Worm (Caenorhabditis elegans) whole organism, young adult: ENCODE data around the gene R13A1.1.
A peak's percentile ranks its signal among the peaks of the same experiment; 100 is the strongest.

ENCODE experiments used
- B0035.1 ChIP-seq: sonication (generic microtip); optimal IDR thresholded peaks from 2 replicates; lab custom pipeline; 2016; ENCODE audit warnings: missing genetic modification characterization, mild to moderate bottlenecking, missing compliant biosample characterization, missing genotype, missing genetic modification reagents
- C17E4.6 ChIP-seq: fragments of 200-800 bp; sonication (Bioruptor generic); IDR thresholded peaks from 2 replicates; pipeline ENCODE4 v1.3.6; 2022; ENCODE audit warnings: missing genetic modification reagents, missing genetic modification characterization, missing compliant biosample characterization
- F10E7.11 ChIP-seq: sonication (generic microtip); optimal IDR thresholded peaks from 2 replicates; lab custom pipeline; 2017; ENCODE audit warnings: mild to moderate bottlenecking, missing genetic modification characterization, moderate library complexity, missing compliant biosample characterization
- F49E8.2 ChIP-seq: sonication (generic microtip); optimal IDR thresholded peaks from 3 replicates; lab custom pipeline; 2017; ENCODE audit warnings: missing genetic modification characterization, mild to moderate bottlenecking, missing compliant biosample characterization, antibody characterized with exemption, moderate library complexity; ENCODE audit not compliant: insufficient read depth
- F52B5.7 ChIP-seq: sonication (generic microtip); optimal IDR thresholded peaks from 2 replicates; lab custom pipeline; 2016; ENCODE audit warnings: mild to moderate bottlenecking, missing genetic modification characterization, missing compliant biosample characterization
- F57C9.4 ChIP-seq: sonication (generic microtip); optimal IDR thresholded peaks from 2 replicates; lab custom pipeline; 2017; ENCODE audit warnings: mild to moderate bottlenecking, missing genetic modification characterization, missing compliant biosample characterization
- Y53G8AR.9 ChIP-seq: fragments of 200-800 bp; sonication (Bioruptor generic); conservative IDR thresholded peaks from 2 replicates; pipeline ENCODE4 v1.3.6; 2022; ENCODE audit warnings: missing genetic modification reagents, missing genetic modification characterization, missing compliant biosample characterization
- Y79H2A.3 ChIP-seq: fragments of 200-800 bp; sonication (Bioruptor generic); conservative IDR thresholded peaks from 2 replicates; pipeline ENCODE4 v1.3.6; 2022; ENCODE audit warnings: missing genetic modification reagents, missing genetic modification characterization, missing compliant biosample characterization
- Y95B8A.8 ChIP-seq: fragments of 200-800 bp; sonication (Bioruptor generic); IDR thresholded peaks from 2 replicates; pipeline ENCODE4 v1.3.6; 2022; ENCODE audit warnings: missing genetic modification reagents, missing genetic modification characterization, missing compliant biosample characterization
- attf-5 ChIP-seq: fragments of 200-800 bp; sonication (Bioruptor generic); optimal IDR thresholded peaks from 2 replicates; lab custom pipeline; 2018; ENCODE audit warnings: mild to moderate bottlenecking, missing genetic modification characterization, missing compliant biosample characterization
- attf-6 ChIP-seq: fragments of 200-800 bp; sonication (Bioruptor generic); IDR thresholded peaks from 2 replicates; pipeline ENCODE4 v1.3.6; 2022; ENCODE audit warnings: missing genetic modification reagents, missing genetic modification characterization, missing compliant biosample characterization
- ccch-3 ChIP-seq: fragments of 200-800 bp; sonication (Bioruptor generic); optimal IDR thresholded peaks from 2 replicates; lab custom pipeline; 2018; ENCODE audit warnings: mild to moderate bottlenecking, missing genetic modification characterization, missing compliant biosample characterization
- cebp-1 ChIP-seq, 2 experiments: fragments of 200-800 bp in 1 of 2; sonication (Bioruptor generic) in 1 of 2; sonication (generic microtip) in 1 of 2; IDR thresholded peaks in 1 of 2; optimal IDR thresholded peaks in 1 of 2; 2 replicates each; pipeline versions ENCODE4 v1.3.6 to Lab custom; 2017 to 2022; ENCODE audit warnings: missing compliant biosample characterization in 2 of 2, missing genetic modification characterization in 2 of 2, mild to moderate bottlenecking in 1 of 2, missing genetic modification reagents in 1 of 2, moderate library complexity in 1 of 2
- cebp-2 ChIP-seq: fragments of 200-800 bp; sonication (Bioruptor generic); IDR thresholded peaks from 2 replicates; pipeline ENCODE4 v1.3.6; 2022; ENCODE audit warnings: missing genetic modification characterization, missing compliant biosample characterization
- ceh-100 ChIP-seq: fragments of 200-800 bp; sonication (Bioruptor generic); IDR thresholded peaks from 2 replicates; pipeline ENCODE4 v1.3.6; 2022; ENCODE audit warnings: missing genetic modification reagents, missing genetic modification characterization, missing compliant biosample characterization
- ceh-40 ChIP-seq: fragments of 200-800 bp; sonication (Bioruptor generic); IDR thresholded peaks from 2 replicates; pipeline ENCODE4 v1.3.6; 2022; ENCODE audit warnings: missing genetic modification characterization, missing compliant biosample characterization
- ceh-58 ChIP-seq: fragments of 200-800 bp; sonication (Bioruptor generic); IDR thresholded peaks from 2 replicates; pipeline ENCODE4 v1.3.6; 2022; ENCODE audit warnings: missing genetic modification characterization, missing compliant biosample characterization
- dpff-1 ChIP-seq: sonication (generic microtip); optimal IDR thresholded peaks from 2 replicates; lab custom pipeline; 2017; ENCODE audit warnings: mild to moderate bottlenecking, missing genetic modification characterization, missing compliant biosample characterization
- egl-44 ChIP-seq: fragments of 200-800 bp; sonication (Bioruptor generic); IDR thresholded peaks from 2 replicates; pipeline ENCODE4 v1.3.6; 2022; ENCODE audit warnings: missing genetic modification reagents, missing genetic modification characterization, missing compliant biosample characterization
- egrh-3 ChIP-seq: fragments of 200-800 bp; sonication (Bioruptor generic); IDR thresholded peaks from 2 replicates; pipeline ENCODE4 v1.3.6; 2022; ENCODE audit warnings: missing genetic modification reagents, missing genetic modification characterization, missing compliant biosample characterization
- fkh-3 ChIP-seq: sonication (generic microtip); optimal IDR thresholded peaks from 2 replicates; lab custom pipeline; 2016; ENCODE audit warnings: mild to moderate bottlenecking, missing genetic modification characterization, missing compliant biosample characterization
- hsf-1 ChIP-seq: fragments of 200-800 bp; sonication (Bioruptor generic); IDR thresholded peaks from 2 replicates; pipeline ENCODE4 v1.3.6; 2022; ENCODE audit warnings: missing genetic modification reagents, missing genetic modification characterization, missing compliant biosample characterization
- madf-6 ChIP-seq: fragments of 200-800 bp; sonication (Bioruptor generic); IDR thresholded peaks from 2 replicates; pipeline ENCODE4 v1.3.6; 2022; ENCODE audit warnings: missing genetic modification reagents, missing genetic modification characterization, missing compliant biosample characterization
- nfyb-1 ChIP-seq: fragments of 200-800 bp; sonication (Bioruptor generic); IDR thresholded peaks from 2 replicates; pipeline ENCODE4 v1.3.6; 2022; ENCODE audit warnings: missing genetic modification reagents, missing genetic modification characterization, missing compliant biosample characterization
- nhr-90 ChIP-seq: sonication (generic microtip); optimal IDR thresholded peaks from 2 replicates; lab custom pipeline; 2016; ENCODE audit warnings: missing genotype, mild to moderate bottlenecking, missing genetic modification characterization, missing compliant biosample characterization
- rcor-1 ChIP-seq: fragments of 200-800 bp; sonication (Bioruptor generic); IDR thresholded peaks from 2 replicates; pipeline ENCODE4 v1.3.6; 2022; ENCODE audit warnings: missing genetic modification reagents, missing genetic modification characterization, missing compliant biosample characterization
- rpc-1 ChIP-seq, 2 experiments: fragments of 150-350 bp in 1 of 2; sonication (generic microtip) in 1 of 2; optimal IDR thresholded peaks; 2 replicates each; lab custom pipeline; 2014 to 2018; ENCODE audit warnings: missing biosample characterization in 1 of 2, missing genetic modification characterization in 1 of 2, missing genetic modification reagents in 1 of 2, missing genotype in 1 of 2
- snpc-4 ChIP-seq, 5 experiments: fragments of 150-350 bp in 1 of 5; sonication (generic microtip) in 4 of 5; optimal IDR thresholded peaks; 2 replicates each; lab custom pipeline; 2014 to 2018; ENCODE audit warnings: missing genetic modification characterization in 5 of 5, missing biosample characterization in 3 of 5, antibody characterized with exemption in 2 of 5, mild to moderate bottlenecking in 2 of 5, missing compliant biosample characterization in 2 of 5, missing genotype in 2 of 5, moderate library complexity in 2 of 5, missing genetic modification reagents in 1 of 5
- somi-1 ChIP-seq: fragments of 200-800 bp; sonication (Bioruptor generic); optimal IDR thresholded peaks from 2 replicates; lab custom pipeline; 2018; ENCODE audit warnings: mild to moderate bottlenecking, missing genetic modification characterization, missing compliant biosample characterization
- tbx-9 ChIP-seq: sonication (generic microtip); optimal IDR thresholded peaks from 2 replicates; lab custom pipeline; 2016; ENCODE audit warnings: borderline replicate concordance, missing genetic modification characterization, inconsistent platforms, missing compliant biosample characterization
- zfh-2 ChIP-seq: fragments of 200-800 bp; sonication (Bioruptor generic); conservative IDR thresholded peaks from 2 replicates; pipeline ENCODE4 v1.3.6; 2022; ENCODE audit warnings: missing genetic modification reagents, missing genetic modification characterization, missing compliant biosample characterization
- ztf-26 ChIP-seq: sonication (generic microtip); optimal IDR thresholded peaks from 2 replicates; lab custom pipeline; 2017; ENCODE audit warnings: missing genetic modification characterization, missing compliant biosample characterization
- ztf-28 ChIP-seq: fragments of 200-800 bp; sonication (Bioruptor generic); IDR thresholded peaks from 2 replicates; pipeline ENCODE4 v1.3.6; 2022; ENCODE audit warnings: missing genetic modification reagents, missing genetic modification characterization, missing compliant biosample characterization

R13A1.1 gene

ce11 chrIV:7240564-7240963, 20.7 kb downstream of the R13A1.1 start:
- TF ChIP-seq B0035.1 (tag; lab: Kevin White, UChicago) (no peak), ccch-3 (GFP tag; lab: Kevin White, UChicago) (no peak), hsf-1 (GFP tag; lab: Robert Waterston, UW) (peak; percentile 58; the same call in 1 of the 2 replicates), ceh-40 (no peak), snpc-4 (GFP tag; optimal IDR thresholded peaks at IDR 0.05; lab: Kevin White, UChicago) (no peak), snpc-4 (tag; optimal IDR thresholded peaks at IDR 0.05; lab: Kevin White, UChicago) (peak in 1 of 4 experiments; percentile 29), Y53G8AR.9 (GFP tag; lab: Robert Waterston, UW) (0 out of 2 replicates have a peak, but pooled peaks have one; percentile 45), F10E7.11 (tag; lab: Kevin White, UChicago) (no peak), ztf-28 (no peak), F52B5.7 (tag; lab: Kevin White, UChicago) (peak; percentile 59), dpff-1 (tag; lab: Kevin White, UChicago) (peak; percentile 53), rpc-1 (optimal IDR thresholded peaks at IDR 0.05; lab: Kevin White, UChicago) (no peak), rpc-1 (tag; optimal IDR thresholded peaks at IDR 0.05; lab: Kevin White, UChicago) (no peak), ztf-26 (tag; lab: Kevin White, UChicago) (no peak), cebp-1 (GFP tag; IDR thresholded peaks at IDR 0.05; lab: Robert Waterston, UW) (no peak), cebp-1 (tag; optimal IDR thresholded peaks at IDR 0.05; lab: Kevin White, UChicago) (peak; percentile 27), ceh-58 (GFP tag; lab: Robert Waterston, UW) (no peak), attf-6 (GFP tag; lab: Robert Waterston, UW) (no peak), madf-6 (GFP tag; lab: Robert Waterston, UW) (peak; percentile 18; the same call in 1 of the 2 replicates), nfyb-1 (GFP tag; lab: Robert Waterston, UW) (no peak), tbx-9 (no peak), nhr-90 (no peak), egl-44 (GFP tag; lab: Robert Waterston, UW) (no peak), zfh-2 (GFP tag; lab: Robert Waterston, UW) (no peak)

ce11 chrIV:7242220-7242789, 22.5 kb downstream of the R13A1.1 start, which contains the start of gene gstk-2:
Gene gstk-2, minus strand, starts transcription at chrIV:7242270.
- TF ChIP-seq C17E4.6 (GFP tag; lab: Robert Waterston, UW) (no peak), fkh-3 (no peak), ceh-100 (no peak), nfyb-1 (GFP tag; lab: Robert Waterston, UW) (no peak), F49E8.2 (tag; lab: Kevin White, UChicago) (no peak), madf-6 (GFP tag; lab: Robert Waterston, UW) (no peak), somi-1 (GFP tag; lab: Kevin White, UChicago) (no peak)

- no peak for TF ChIP-seq F57C9.4 (tag; lab: Kevin White, UChicago)
- no peak for TF ChIP-seq Y79H2A.3 (GFP tag; lab: Robert Waterston, UW)
- TF ChIP-seq Y95B8A.8 (GFP tag; lab: Robert Waterston, UW), result no peak
Measured at ce11 chrIV:7243913-7244312, 24.1 kb downstream of the R13A1.1 start, which contains the start of gene afmd-1. Gene afmd-1, plus strand, starts transcription at chrIV:7244228.

- no peak for TF ChIP-seq F10E7.11 (tag; lab: Kevin White, UChicago)
- TF ChIP-seq egrh-3 (GFP tag; lab: Robert Waterston, UW), result peak; percentile 44; the same call in 1 of the 2 replicates
- TF ChIP-seq cebp-2 (GFP tag; lab: Robert Waterston, UW), result no peak
- no peak for TF ChIP-seq rcor-1
- peak; percentile 76 for TF ChIP-seq zfh-2 (GFP tag; lab: Robert Waterston, UW)
- TF ChIP-seq attf-5 (GFP tag; lab: Kevin White, UChicago), result no peak
- no peak for TF ChIP-seq rpc-1 (optimal IDR thresholded peaks at IDR 0.05; lab: Kevin White, UChicago)
- TF ChIP-seq rpc-1 (tag; optimal IDR thresholded peaks at IDR 0.05; lab: Kevin White, UChicago), result no peak
- no peak for TF ChIP-seq ceh-40
Measured at ce11 chrIV:7245592-7245991, 25.8 kb downstream of the R13A1.1 start.
